Worm (Caenorhabditis elegans) whole organism, L1 larva: Measurements from ENCODE around the gene F16F9.4.

Experiments
- C16A3.4 ChIP-seq: fragments of 150-350 bp; optimal IDR thresholded peaks from 2 replicates; lab custom pipeline; 2014; ENCODE audit warnings: missing biosample characterization, missing genetic modification characterization
- aly-2 ChIP-seq: fragments of 150-350 bp; optimal IDR thresholded peaks from 2 replicates; lab custom pipeline; 2014; ENCODE audit warnings: missing biosample characterization, missing genetic modification characterization
- blmp-1 ChIP-seq: fragments of 150-350 bp; optimal IDR thresholded peaks from 2 replicates; lab custom pipeline; 2014; ENCODE audit warnings: missing biosample characterization, missing genetic modification characterization
- ceh-82 ChIP-seq, 3 experiments: fragments of 150-350 bp in 1 of 3; sonication (generic microtip) in 2 of 3; optimal IDR thresholded peaks; 2 replicates each; lab custom pipeline; 2014 to 2017; ENCODE audit warnings: missing biosample characterization in 3 of 3, missing genetic modification characterization in 3 of 3
- elt-2 ChIP-seq: sonication (generic microtip); optimal IDR thresholded peaks from 2 replicates; lab custom pipeline; 2016; ENCODE audit warnings: missing genetic modification characterization, mild to moderate bottlenecking, inconsistent platforms, missing compliant biosample characterization, missing genetic modification reagents
- fkh-10 ChIP-seq: sonication (generic microtip); optimal IDR thresholded peaks from 2 replicates; lab custom pipeline; 2017; ENCODE audit warnings: missing biosample characterization, missing genetic modification reagents, missing genetic modification characterization
- fkh-4 ChIP-seq: sonication (generic microtip); optimal IDR thresholded peaks from 2 replicates; lab custom pipeline; 2016; ENCODE audit warnings: missing compliant biosample characterization, missing genetic modification characterization, borderline replicate concordance
- lin-15B ChIP-seq: fragments of 150-350 bp; sonication (generic microtip); optimal IDR thresholded peaks from 3 replicates; lab custom pipeline; 2014; ENCODE audit warnings: missing biosample characterization, missing genetic modification characterization
- nhr-11 ChIP-seq: fragments of 150-350 bp; optimal IDR thresholded peaks from 2 replicates; lab custom pipeline; 2014; ENCODE audit warnings: missing biosample characterization, missing genetic modification characterization
- nhr-90 ChIP-seq: sonication (generic microtip); optimal IDR thresholded peaks from 2 replicates; lab custom pipeline; 2016; ENCODE audit warnings: mild to moderate bottlenecking, missing genetic modification characterization, missing compliant biosample characterization; ENCODE audit not compliant: poor library complexity
- snpc-4 ChIP-seq: fragments of 150-350 bp; optimal IDR thresholded peaks from 2 replicates; lab custom pipeline; 2014; ENCODE audit warnings: missing biosample characterization, missing genetic modification characterization
- zag-1 ChIP-seq: fragments of 150-350 bp; optimal IDR thresholded peaks from 2 replicates; lab custom pipeline; 2014; ENCODE audit warnings: missing biosample characterization, missing genetic modification characterization
- zip-4 ChIP-seq: fragments of 200-800 bp; sonication (Bioruptor generic); optimal IDR thresholded peaks from 2 replicates; lab custom pipeline; 2018; ENCODE audit warnings: mild to moderate bottlenecking, missing genetic modification characterization, moderate library complexity, missing compliant biosample characterization

DNA sequence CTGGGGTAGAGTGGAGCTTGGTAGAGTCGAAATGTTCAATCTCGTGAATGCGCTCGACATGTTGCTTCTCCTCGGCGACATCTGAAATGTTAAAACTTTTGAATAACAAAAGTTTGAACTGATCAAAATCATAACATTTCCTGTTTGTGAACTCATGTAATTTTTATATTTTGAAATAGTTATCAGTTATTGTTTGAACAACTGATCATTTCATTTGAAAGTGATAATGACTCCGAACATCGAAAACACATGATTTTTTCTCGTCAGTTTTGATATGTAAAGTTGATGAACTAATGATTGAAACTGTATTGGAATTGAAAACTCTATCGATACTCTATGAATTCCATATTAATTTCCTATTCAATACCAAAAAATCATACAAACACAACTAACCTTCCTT is 40.0 kb downstream of the F16F9.4 start:
- TF ChIP-seq C16A3.4 (no peak), fkh-10 (GFP tag; lab: Kevin White, UChicago) (no peak), snpc-4 (no peak), aly-2 (no peak), blmp-1 (tag; lab: Kevin White, UChicago) (no peak), elt-2 (tag; lab: Kevin White, UChicago) (peak; percentile 8), zag-1 (tag; lab: Kevin White, UChicago) (no peak), nhr-90 (no peak), fkh-4 (tag; lab: Kevin White, UChicago) (no peak), ceh-82 (tag; optimal IDR thresholded peaks at IDR 0.05; lab: Kevin White, UChicago) (no peak), zip-4 (no peak), nhr-11 (tag; lab: Kevin White, UChicago) (no peak), lin-15B (tag; lab: Kevin White, UChicago) (no peak)
